Worm (Caenorhabditis elegans) whole organism, L3 larva: Measurements from ENCODE around the gene F26F12.5.
A peak's percentile ranks its signal among the peaks of the same experiment; 100 is the strongest.

Experiments used
- R02D3.7 ChIP-seq: fragments of 150-350 bp; optimal IDR thresholded peaks from 2 replicates; lab custom pipeline; 2014; ENCODE audit warnings: missing biosample characterization, missing genetic modification characterization
- aly-2 ChIP-seq: fragments of 150-350 bp; optimal IDR thresholded peaks from 2 replicates; lab custom pipeline; 2014; ENCODE audit warnings: missing biosample characterization, missing genetic modification characterization
- ama-1 ChIP-seq: fragments of 150-350 bp; optimal IDR thresholded peaks from 2 replicates; lab custom pipeline; 2018
- ceh-16 ChIP-seq: sonication (generic microtip); optimal IDR thresholded peaks from 2 replicates; lab custom pipeline; 2017; ENCODE audit warnings: missing biosample characterization, missing genetic modification characterization
- ceh-28 ChIP-seq: fragments of 150-350 bp; optimal IDR thresholded peaks from 2 replicates; lab custom pipeline; 2014; ENCODE audit warnings: missing biosample characterization, missing genetic modification reagents, missing genetic modification characterization
- ceh-9 ChIP-seq: sonication (generic microtip); optimal IDR thresholded peaks from 2 replicates; lab custom pipeline; 2018; ENCODE audit warnings: missing biosample characterization, missing genetic modification characterization
- daf-12 ChIP-seq: fragments of 150-350 bp; optimal IDR thresholded peaks from 2 replicates; lab custom pipeline; 2014; ENCODE audit warnings: missing biosample characterization, missing genetic modification reagents, missing genetic modification characterization
- egl-27 ChIP-seq: sonication (generic microtip); optimal IDR thresholded peaks from 4 replicates; lab custom pipeline; 2017; ENCODE audit warnings: missing biosample characterization, missing genetic modification reagents, missing genetic modification characterization
- egl-5 ChIP-seq: fragments of 150-350 bp; optimal IDR thresholded peaks from 2 replicates; lab custom pipeline; 2017; ENCODE audit warnings: missing biosample characterization, missing genetic modification reagents, missing genetic modification characterization, inconsistent platforms
- elt-1 ChIP-seq: fragments of 150-350 bp; optimal IDR thresholded peaks from 2 replicates; lab custom pipeline; 2014; ENCODE audit warnings: missing biosample characterization, missing genetic modification characterization
- fkh-10 ChIP-seq: sonication (generic microtip); optimal IDR thresholded peaks from 2 replicates; lab custom pipeline; 2017; ENCODE audit warnings: missing biosample characterization, missing genetic modification reagents, missing genetic modification characterization
- fkh-2 ChIP-seq: fragments of 150-350 bp; optimal IDR thresholded peaks from 2 replicates; lab custom pipeline; 2014; ENCODE audit warnings: missing biosample characterization, missing genetic modification reagents, missing genetic modification characterization
- fos-1 ChIP-seq: fragments of 150-350 bp; optimal IDR thresholded peaks from 2 replicates; lab custom pipeline; 2014; ENCODE audit warnings: missing biosample characterization, missing genetic modification characterization
- hmg-11 ChIP-seq: sonication (generic microtip); optimal IDR thresholded peaks from 2 replicates; lab custom pipeline; 2016; ENCODE audit warnings: missing genetic modification characterization, missing compliant biosample characterization
- jun-1 ChIP-seq: fragments of 150-350 bp; optimal IDR thresholded peaks from 2 replicates; lab custom pipeline; 2014; ENCODE audit warnings: missing biosample characterization, missing genetic modification reagents, missing genetic modification characterization
- lin-39 ChIP-seq: fragments of 150-350 bp; optimal IDR thresholded peaks from 2 replicates; lab custom pipeline; 2018; ENCODE audit warnings: missing biosample characterization, missing genetic modification reagents, missing genetic modification characterization
- mdl-1 ChIP-seq: fragments of 150-350 bp; optimal IDR thresholded peaks from 2 replicates; lab custom pipeline; 2014; ENCODE audit warnings: missing biosample characterization, missing genetic modification characterization
- nfya-1 ChIP-seq: sonication (generic microtip); optimal IDR thresholded peaks from 2 replicates; lab custom pipeline; 2017; ENCODE audit warnings: missing genetic modification characterization, mild to moderate bottlenecking, missing compliant biosample characterization, antibody characterized with exemption, moderate library complexity; ENCODE audit not compliant: insufficient read depth
- nhr-11 ChIP-seq: fragments of 150-350 bp; optimal IDR thresholded peaks from 2 replicates; lab custom pipeline; 2014; ENCODE audit warnings: missing biosample characterization, missing genetic modification characterization
- nhr-12 ChIP-seq: fragments of 150-350 bp; optimal IDR thresholded peaks from 2 replicates; lab custom pipeline; 2014; ENCODE audit warnings: missing biosample characterization, missing genetic modification characterization
- nhr-23 ChIP-seq: fragments of 150-350 bp; optimal IDR thresholded peaks from 2 replicates; lab custom pipeline; 2014; ENCODE audit warnings: missing biosample characterization, missing genetic modification reagents, missing genetic modification characterization
- nhr-237 ChIP-seq: fragments of 150-350 bp; optimal IDR thresholded peaks from 2 replicates; lab custom pipeline; 2014; ENCODE audit warnings: missing biosample characterization, missing genetic modification characterization
- nhr-28 ChIP-seq: fragments of 150-350 bp; optimal IDR thresholded peaks from 2 replicates; lab custom pipeline; 2014; ENCODE audit warnings: missing biosample characterization, missing genetic modification characterization
- nhr-43 ChIP-seq: sonication (generic microtip); optimal IDR thresholded peaks from 2 replicates; lab custom pipeline; 2016; ENCODE audit warnings: mild to moderate bottlenecking, missing genetic modification characterization, missing compliant biosample characterization; ENCODE audit not compliant: poor library complexity, severe bottlenecking
- nhr-67 ChIP-seq: fragments of 150-350 bp; optimal IDR thresholded peaks from 2 replicates; lab custom pipeline; 2014; ENCODE audit warnings: missing biosample characterization, missing genetic modification characterization
- pha-4 ChIP-seq: fragments of 150-350 bp; optimal IDR thresholded peaks from 2 replicates; lab custom pipeline; 2014; ENCODE audit warnings: missing biosample characterization, missing genetic modification reagents, missing genetic modification characterization
- pqm-1 ChIP-seq: fragments of 150-350 bp; optimal IDR thresholded peaks from 2 replicates; lab custom pipeline; 2017; ENCODE audit warnings: missing biosample characterization, missing genetic modification characterization, inconsistent platforms
- tbx-2 ChIP-seq: sonication (generic microtip); optimal IDR thresholded peaks from 2 replicates; lab custom pipeline; 2016; ENCODE audit warnings: mild to moderate bottlenecking, missing genetic modification characterization, missing compliant biosample characterization
- unc-39 ChIP-seq: sonication (generic microtip); optimal IDR thresholded peaks from 4 replicates; lab custom pipeline; 2017; ENCODE audit warnings: missing biosample characterization, missing genetic modification characterization
- unc-62 ChIP-seq: fragments of 150-350 bp; sonication (generic microtip); optimal IDR thresholded peaks from 4 replicates; lab custom pipeline; 2014; ENCODE audit warnings: missing biosample characterization, missing genetic modification reagents, missing genetic modification characterization
- ztf-11 ChIP-seq: fragments of 150-350 bp; optimal IDR thresholded peaks from 2 replicates; lab custom pipeline; 2014; ENCODE audit warnings: missing biosample characterization, missing genetic modification characterization

Gene F26F12.5

DNA sequence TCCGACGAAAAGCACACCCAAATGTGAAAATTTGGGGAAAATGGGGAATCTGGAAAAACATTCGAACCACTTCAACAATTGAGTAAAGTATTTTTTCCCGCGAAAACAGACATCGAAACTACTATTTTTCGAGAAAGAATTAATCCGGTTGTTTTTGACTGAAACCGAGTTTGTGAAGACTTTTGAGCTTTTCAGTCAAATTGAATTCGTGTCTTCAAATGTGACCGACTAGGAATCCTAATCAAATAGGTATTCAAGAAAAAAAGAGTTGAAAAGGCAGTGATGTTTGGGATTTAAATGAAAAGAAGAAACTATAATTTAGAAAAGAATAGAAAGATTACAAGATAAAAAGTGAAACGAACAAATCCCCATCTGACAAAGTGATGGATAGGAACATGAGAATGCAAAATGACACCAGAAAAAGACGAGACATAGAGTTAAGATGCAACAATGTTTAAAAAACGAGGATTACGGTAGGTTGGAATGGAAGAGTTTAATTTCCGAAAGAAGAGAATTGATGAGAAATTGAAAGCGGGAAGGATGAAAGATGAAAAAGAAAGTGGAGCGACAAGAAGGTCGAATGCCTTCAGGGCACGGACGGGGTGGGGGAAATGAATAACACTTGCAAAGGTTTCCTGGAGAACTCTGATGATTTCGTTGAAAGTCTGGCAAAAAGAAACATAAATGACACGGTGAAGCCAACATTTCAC is 2.4 kb downstream of the F26F12.5 start, which contains the start of gene F26F12.8:
F26F12.8 (minus strand) TSS at position 51 of the 710 bp plus-strand sequence.
- TF ChIP-seq mdl-1 (tag; lab: Kevin White, UChicago) (no peak), hmg-11 (no peak), nhr-237 (no peak), jun-1 (no peak), elt-1 (tag; lab: Kevin White, UChicago) (peak; percentile 58), daf-12 (tag; lab: Kevin White, UChicago) (no peak), nhr-67 (tag; lab: Kevin White, UChicago) (no peak), ceh-28 (tag; lab: Kevin White, UChicago) (no peak)

DNA sequence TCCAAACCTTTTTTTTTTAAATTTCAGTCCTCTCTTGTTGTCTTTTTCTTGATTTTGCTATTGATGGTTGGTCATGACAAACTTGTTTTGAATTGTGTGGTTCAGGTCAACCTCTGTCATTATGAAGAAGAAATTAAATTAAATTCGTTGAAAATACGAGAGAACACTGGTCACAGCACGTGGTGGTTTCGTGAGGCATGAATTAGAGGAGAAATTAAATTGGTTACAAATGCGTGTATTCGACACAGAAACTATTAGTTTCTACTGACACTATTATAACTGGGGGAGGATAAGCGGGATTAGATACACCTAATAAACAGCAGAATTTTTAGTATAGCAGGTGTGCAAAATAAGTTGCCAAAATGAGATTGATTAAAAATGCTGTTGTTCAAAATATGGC is 12.9 kb downstream of the F26F12.5 start:
- TF ChIP-seq mdl-1 (tag; lab: Kevin White, UChicago) (no peak), nhr-43 (no peak), ceh-28 (tag; lab: Kevin White, UChicago) (no peak), pqm-1 (tag; lab: Kevin White, UChicago) (no peak), nhr-28 (tag; lab: Kevin White, UChicago) (no peak), ceh-9 (tag; lab: Kevin White, UChicago) (no peak), ceh-16 (tag; lab: Kevin White, UChicago) (no peak), aly-2 (tag; lab: Kevin White, UChicago) (no peak)

DNA sequence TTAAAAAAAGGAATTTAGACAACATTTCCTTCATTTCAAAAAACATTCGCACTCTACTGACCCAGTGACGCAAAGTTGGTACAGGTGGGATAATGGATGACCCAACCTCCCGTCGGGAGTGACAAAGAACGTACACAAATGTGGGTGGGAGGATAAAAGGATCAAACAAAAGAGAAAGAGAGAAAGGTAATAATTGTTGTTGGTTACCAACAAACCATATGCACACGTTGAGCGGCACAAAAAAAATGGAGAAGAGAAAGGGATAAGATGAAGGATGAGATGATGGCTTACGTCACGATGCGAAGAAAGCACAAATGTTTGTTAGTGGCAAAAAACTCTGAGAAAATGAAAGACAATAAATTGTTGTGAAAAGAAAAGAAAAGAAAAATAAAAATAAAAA is 13.4 kb downstream of the F26F12.5 start:
- peak; percentile 32 for TF ChIP-seq lin-39 (tag; lab: Kevin White, UChicago)
- TF ChIP-seq egl-5 (tag; lab: Kevin White, UChicago), result no peak
- peak; percentile 60 for TF ChIP-seq pha-4 (tag; lab: Kevin White, UChicago)

DNA sequence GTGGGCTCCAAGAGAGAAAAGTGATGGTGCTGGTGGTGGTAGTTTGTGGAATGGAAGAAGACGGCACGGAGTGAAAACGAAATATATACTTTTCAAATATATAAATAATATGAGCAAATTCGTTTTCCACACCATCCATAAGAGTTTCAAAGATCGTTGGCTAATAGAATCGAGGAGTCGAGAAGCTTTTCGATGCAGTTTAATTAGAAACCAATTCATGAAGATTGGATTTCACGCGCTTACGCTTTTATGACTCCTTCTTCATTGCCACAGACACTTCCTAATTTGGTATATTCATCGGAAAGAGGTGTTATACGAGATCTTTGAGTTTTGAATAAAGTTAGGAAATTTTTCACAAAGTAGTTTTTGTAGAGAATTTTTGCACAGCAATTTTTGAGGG is 14.3 kb downstream of the F26F12.5 start:
- TF ChIP-seq nhr-12 (tag; lab: Kevin White, UChicago) (no peak), lin-39 (tag; lab: Kevin White, UChicago) (no peak), egl-27 (tag; lab: Kevin White, UChicago) (no peak), unc-39 (tag; lab: Kevin White, UChicago) (no peak), unc-62 (GFP tag; lab: Kevin White, UChicago) (no peak), daf-12 (tag; lab: Kevin White, UChicago) (no peak), ztf-11 (tag; lab: Kevin White, UChicago) (no peak), fos-1 (tag; lab: Kevin White, UChicago) (no peak), ama-1 (no peak), aly-2 (tag; lab: Kevin White, UChicago) (no peak), nhr-28 (tag; lab: Kevin White, UChicago) (no peak), nhr-43 (no peak)

DNA sequence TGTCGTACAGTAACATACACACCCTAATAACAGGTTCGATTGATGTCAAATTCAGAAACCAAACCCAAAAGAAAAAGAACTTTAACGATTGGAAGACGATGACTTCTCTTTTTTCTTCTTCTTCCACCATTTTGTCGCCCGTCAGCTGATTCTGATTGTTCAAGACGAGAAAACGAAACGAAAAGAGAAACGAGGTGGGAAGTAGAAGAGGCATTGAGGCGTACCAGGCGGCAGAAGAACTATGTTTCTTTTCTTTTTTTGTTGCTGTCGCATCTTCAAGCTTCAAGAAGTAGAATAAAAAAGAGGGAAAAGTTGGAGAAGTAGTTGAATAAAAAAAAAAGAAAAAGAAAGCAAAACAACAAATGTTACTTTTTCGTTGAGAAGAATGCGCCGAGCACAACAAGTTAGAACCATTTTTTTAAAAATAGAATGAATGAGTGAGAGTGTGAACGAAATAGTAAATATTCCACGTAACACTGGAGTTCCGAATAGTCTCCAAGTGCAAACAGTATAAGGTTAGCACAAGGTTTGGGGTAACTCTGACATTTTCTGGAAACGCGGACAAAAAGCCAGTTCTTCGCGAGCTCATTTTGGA is 16.9 kb downstream of the F26F12.5 start:
- TF ChIP-seq pha-4 (tag; lab: Kevin White, UChicago), result peak; percentile 7
- TF ChIP-seq fkh-2 (tag; lab: Kevin White, UChicago), result no peak
- TF ChIP-seq tbx-2 (tag; lab: Kevin White, UChicago), result no peak
- TF ChIP-seq jun-1, result no peak
- TF ChIP-seq fkh-10, result peak; percentile 44
- peak; percentile 4 for TF ChIP-seq nfya-1 (tag; lab: Kevin White, UChicago)
- TF ChIP-seq nhr-11, result no peak

DNA sequence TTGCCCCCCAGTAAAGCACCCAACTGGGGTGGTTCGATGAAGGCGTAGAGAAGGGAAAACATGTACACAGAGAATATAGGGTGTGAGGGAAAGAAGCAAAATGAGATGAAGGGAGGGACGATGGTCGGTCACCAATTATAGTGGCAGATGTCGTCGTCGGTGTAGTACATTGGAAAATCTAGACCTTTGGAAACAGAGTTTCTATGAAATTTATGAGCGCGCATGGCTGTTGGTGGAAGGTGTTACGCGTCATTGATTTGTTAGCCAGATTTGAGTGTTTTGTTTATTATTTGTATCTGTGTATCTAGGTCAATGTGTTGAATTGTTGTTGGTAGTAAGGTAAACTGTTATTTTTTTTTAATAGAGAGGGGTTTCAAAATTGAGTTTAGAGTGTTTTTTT is 18.3 kb downstream of the F26F12.5 start:
- TF ChIP-seq egl-5 (tag; lab: Kevin White, UChicago), result peak; percentile 7
- no peak for TF ChIP-seq R02D3.7 (tag; lab: Kevin White, UChicago)
- TF ChIP-seq nhr-23, result peak; percentile 51
